Worm (Caenorhabditis elegans) whole organism, L4 larva: Measurements from ENCODE around the gene W03B1.5.
A peak's percentile ranks its signal among the peaks of the same experiment; 100 is the strongest.

ENCODE experiments used
- F37D6.2 ChIP-seq: sonication (generic microtip); optimal IDR thresholded peaks from 2 replicates; lab custom pipeline; 2016; ENCODE audit warnings: mild to moderate bottlenecking, missing genetic modification characterization, missing compliant biosample characterization
- F44E2.7 ChIP-seq: fragments of 200-800 bp; sonication (Bioruptor generic); IDR thresholded peaks from 2 replicates; pipeline ENCODE4 v2.1.2; 2022; ENCODE audit warnings: missing genetic modification characterization, missing compliant biosample characterization
- F49E8.2 ChIP-seq: sonication (generic microtip); optimal IDR thresholded peaks from 2 replicates; lab custom pipeline; 2016; ENCODE audit warnings: missing compliant biosample characterization, mild to moderate bottlenecking, missing genetic modification characterization, borderline replicate concordance
- T20F7.1 ChIP-seq: fragments of 200-800 bp; sonication (Bioruptor generic); optimal IDR thresholded peaks from 2 replicates; lab custom pipeline; 2018; ENCODE audit warnings: mild to moderate bottlenecking, missing genetic modification characterization, missing compliant biosample characterization
- T26A8.4 ChIP-seq: fragments of 200-800 bp; sonication (Bioruptor generic); IDR thresholded peaks from 2 replicates; pipeline ENCODE4 v1.3.6; 2022; ENCODE audit warnings: missing genetic modification characterization, missing compliant biosample characterization
- Y48G9A.11 ChIP-seq: fragments of 200-800 bp; sonication (Bioruptor generic); IDR thresholded peaks from 2 replicates; pipeline ENCODE4 v1.3.6; 2022; ENCODE audit warnings: missing genetic modification reagents, missing genetic modification characterization, missing compliant biosample characterization
- Y5F2A.4 ChIP-seq: fragments of 200-800 bp; sonication (Bioruptor generic); optimal IDR thresholded peaks from 2 replicates; lab custom pipeline; 2018; ENCODE audit warnings: mild to moderate bottlenecking, missing genetic modification characterization, missing compliant biosample characterization
- ZK546.5 ChIP-seq, 2 experiments: sonication (generic microtip); optimal IDR thresholded peaks; 2 replicates each; lab custom pipeline; 2017; ENCODE audit warnings: missing biosample characterization in 2 of 2, missing genetic modification characterization in 2 of 2
- ama-1 ChIP-seq: fragments of 150-350 bp; optimal IDR thresholded peaks from 2 replicates; lab custom pipeline; 2014; ENCODE audit warnings: inconsistent platforms, mixed read lengths
- arid-1 ChIP-seq: fragments of 200-800 bp; sonication (Bioruptor generic); conservative IDR thresholded peaks from 2 replicates; pipeline ENCODE4 v1.3.6; 2022; ENCODE audit warnings: missing genetic modification reagents, missing genetic modification characterization, missing compliant biosample characterization
- attf-4 ChIP-seq: sonication (generic microtip); optimal IDR thresholded peaks from 3 replicates; lab custom pipeline; 2017; ENCODE audit warnings: missing biosample characterization, missing genetic modification characterization
- ceh-44 ChIP-seq: fragments of 200-800 bp; sonication (Bioruptor generic); IDR thresholded peaks from 2 replicates; pipeline ENCODE4 v1.3.6; 2022; ENCODE audit warnings: missing genetic modification reagents, missing genetic modification characterization, missing compliant biosample characterization
- ceh-62 ChIP-seq: sonication (generic microtip); optimal IDR thresholded peaks from 2 replicates; lab custom pipeline; 2017; ENCODE audit warnings: missing biosample characterization, missing genetic modification characterization
- ctbp-1 ChIP-seq: fragments of 200-800 bp; sonication (Bioruptor generic); IDR thresholded peaks from 2 replicates; pipeline ENCODE4 v1.3.6; 2022; ENCODE audit warnings: missing genetic modification reagents, missing genetic modification characterization, missing compliant biosample characterization
- daf-16 ChIP-seq, 3 experiments: sonication (generic microtip); optimal IDR thresholded peaks; 2 replicates each; lab custom pipeline; 2016 to 2017; ENCODE audit warnings: missing genetic modification characterization in 3 of 3, missing genetic modification reagents in 3 of 3, mild to moderate bottlenecking in 2 of 3, missing compliant biosample characterization in 2 of 3, missing biosample characterization in 1 of 3, moderate library complexity in 1 of 3
- dmd-8 ChIP-seq: fragments of 200-800 bp; sonication (Bioruptor generic); IDR thresholded peaks from 2 replicates; pipeline ENCODE4 v1.3.6; 2022; ENCODE audit warnings: missing genetic modification characterization, missing compliant biosample characterization
- egl-27 ChIP-seq: sonication (generic microtip); optimal IDR thresholded peaks from 3 replicates; lab custom pipeline; 2017; ENCODE audit warnings: missing biosample characterization, missing genetic modification reagents, missing genetic modification characterization
- egl-43 ChIP-seq: fragments of 200-800 bp; sonication (Bioruptor generic); IDR thresholded peaks from 2 replicates; pipeline ENCODE4 v1.3.6; 2022; ENCODE audit warnings: missing genetic modification reagents, missing genetic modification characterization, missing compliant biosample characterization
- fkh-10 ChIP-seq: fragments of 150-350 bp; optimal IDR thresholded peaks from 2 replicates; lab custom pipeline; 2014; ENCODE audit warnings: missing biosample characterization, missing genetic modification reagents, missing genetic modification characterization
- fos-1 ChIP-seq: fragments of 150-350 bp; optimal IDR thresholded peaks from 2 replicates; lab custom pipeline; 2014; ENCODE audit warnings: missing biosample characterization, missing genetic modification characterization
- gei-8 ChIP-seq: fragments of 200-800 bp; sonication (Bioruptor generic); optimal IDR thresholded peaks from 2 replicates; lab custom pipeline; 2018; ENCODE audit warnings: mild to moderate bottlenecking, missing genetic modification characterization, missing compliant biosample characterization
- hif-1 ChIP-seq, 2 experiments: sonication (generic microtip); optimal IDR thresholded peaks; 2 replicates each; lab custom pipeline; 2016 to 2017; ENCODE audit warnings: missing compliant biosample characterization in 2 of 2, missing genetic modification characterization in 2 of 2, missing genetic modification reagents in 2 of 2, missing genotype in 2 of 2, mild to moderate bottlenecking in 1 of 2
- lin-1 ChIP-seq: fragments of 200-800 bp; sonication (Bioruptor generic); IDR thresholded peaks from 2 replicates; pipeline ENCODE4 v1.3.6; 2022; ENCODE audit warnings: missing genetic modification reagents, missing genetic modification characterization, missing compliant biosample characterization
- lin-38 ChIP-seq: fragments of 200-800 bp; sonication (Bioruptor generic); IDR thresholded peaks from 2 replicates; pipeline ENCODE4 v1.3.6; 2022; ENCODE audit warnings: missing genetic modification reagents, missing genetic modification characterization, missing compliant biosample characterization
- lir-3 ChIP-seq: sonication (generic microtip); optimal IDR thresholded peaks from 2 replicates; lab custom pipeline; 2016; ENCODE audit warnings: mild to moderate bottlenecking, missing genetic modification characterization, missing compliant biosample characterization
- mdl-1 ChIP-seq, 2 experiments: fragments of 150-350 bp in 1 of 2; sonication (generic microtip) in 1 of 2; optimal IDR thresholded peaks; 2 replicates each; lab custom pipeline; 2014 to 2017; ENCODE audit warnings: missing biosample characterization in 2 of 2, missing genetic modification characterization in 2 of 2
- mdt-29 ChIP-seq: fragments of 200-800 bp; sonication (Bioruptor generic); IDR thresholded peaks from 2 replicates; pipeline ENCODE4 v1.3.6; 2022; ENCODE audit warnings: missing genetic modification reagents, missing genetic modification characterization, missing compliant biosample characterization
- mep-1 ChIP-seq: fragments of 150-350 bp; sonication (generic microtip); optimal IDR thresholded peaks from 3 replicates; lab custom pipeline; 2014; ENCODE audit warnings: missing biosample characterization, missing genetic modification characterization
- mes-2 ChIP-seq: sonication (generic microtip); optimal IDR thresholded peaks from 2 replicates; lab custom pipeline; 2016; ENCODE audit warnings: missing genotype, mild to moderate bottlenecking, missing genetic modification characterization, missing compliant biosample characterization; ENCODE audit not compliant: poor library complexity, severe bottlenecking
- mxl-2 ChIP-seq: fragments of 200-800 bp; sonication (Bioruptor generic); conservative IDR thresholded peaks from 2 replicates; pipeline ENCODE4 v1.3.6; 2022; ENCODE audit warnings: missing genetic modification reagents, missing genetic modification characterization, missing compliant biosample characterization
- nhr-102 ChIP-seq: sonication (generic microtip); optimal IDR thresholded peaks from 2 replicates; lab custom pipeline; 2016; ENCODE audit warnings: mild to moderate bottlenecking, missing genetic modification characterization, moderate library complexity, missing compliant biosample characterization
- nhr-237 ChIP-seq: sonication (generic microtip); optimal IDR thresholded peaks from 2 replicates; lab custom pipeline; 2017; ENCODE audit warnings: missing biosample characterization, missing genetic modification characterization
- nhr-48 ChIP-seq: sonication (generic microtip); optimal IDR thresholded peaks from 2 replicates; lab custom pipeline; 2016; ENCODE audit warnings: mild to moderate bottlenecking, missing genetic modification characterization, missing compliant biosample characterization
- nhr-6 ChIP-seq: fragments of 150-350 bp; optimal IDR thresholded peaks from 2 replicates; lab custom pipeline; 2014; ENCODE audit warnings: missing biosample characterization, missing genetic modification characterization
- pha-4 ChIP-seq, 2 experiments: fragments of 150-350 bp in 1 of 2; fragments of 200-800 bp in 1 of 2; sonication (Bioruptor generic) in 1 of 2; IDR thresholded peaks in 1 of 2; optimal IDR thresholded peaks in 1 of 2; 2 replicates each; pipeline versions ENCODE4 v1.3.6 to Lab custom; 2014 to 2022; ENCODE audit warnings: missing genetic modification characterization in 2 of 2, missing genetic modification reagents in 2 of 2, missing biosample characterization in 1 of 2, missing compliant biosample characterization in 1 of 2
- php-3 ChIP-seq: fragments of 200-800 bp; sonication (Bioruptor generic); IDR thresholded peaks from 2 replicates; pipeline ENCODE4 v1.3.6; 2022; ENCODE audit warnings: missing genetic modification reagents, missing genetic modification characterization, missing compliant biosample characterization
- pqm-1 ChIP-seq: sonication (generic microtip); optimal IDR thresholded peaks from 2 replicates; lab custom pipeline; 2017; ENCODE audit warnings: missing biosample characterization, missing genetic modification characterization
- rbr-2 ChIP-seq: sonication (generic microtip); optimal IDR thresholded peaks from 2 replicates; lab custom pipeline; 2016; ENCODE audit warnings: missing genotype, missing genetic modification characterization, missing compliant biosample characterization
- sdz-12 ChIP-seq: fragments of 200-800 bp; sonication (Bioruptor generic); optimal IDR thresholded peaks from 2 replicates; lab custom pipeline; 2018; ENCODE audit warnings: mild to moderate bottlenecking, missing genetic modification characterization, missing compliant biosample characterization
- skn-1 ChIP-seq: fragments of 150-350 bp; optimal IDR thresholded peaks from 2 replicates; lab custom pipeline; 2014; ENCODE audit warnings: missing biosample characterization, missing genetic modification characterization
- snpc-1.2 ChIP-seq: fragments of 200-800 bp; sonication (Bioruptor generic); IDR thresholded peaks from 2 replicates; pipeline ENCODE4 v1.3.6; 2022; ENCODE audit warnings: missing genetic modification reagents, missing genetic modification characterization, missing compliant biosample characterization
- snpc-4 ChIP-seq: fragments of 150-350 bp; optimal IDR thresholded peaks from 2 replicates; lab custom pipeline; 2014; ENCODE audit warnings: missing biosample characterization, missing genetic modification characterization
- spr-1 ChIP-seq: sonication (generic microtip); optimal IDR thresholded peaks from 2 replicates; lab custom pipeline; 2016; ENCODE audit warnings: mild to moderate bottlenecking, missing genetic modification characterization, missing compliant biosample characterization
- spr-3 ChIP-seq: fragments of 200-800 bp; sonication (Bioruptor generic); optimal IDR thresholded peaks from 2 replicates; lab custom pipeline; 2018; ENCODE audit warnings: mild to moderate bottlenecking, missing genetic modification characterization, missing compliant biosample characterization
- unc-130 ChIP-seq: sonication (generic microtip); optimal IDR thresholded peaks from 2 replicates; lab custom pipeline; 2016; ENCODE audit warnings: missing genetic modification reagents, missing genetic modification characterization, missing compliant biosample characterization
- unc-39 ChIP-seq: sonication (generic microtip); optimal IDR thresholded peaks from 2 replicates; lab custom pipeline; 2017; ENCODE audit warnings: missing biosample characterization, missing genetic modification characterization
- zag-1 ChIP-seq: fragments of 150-350 bp; optimal IDR thresholded peaks from 2 replicates; lab custom pipeline; 2014; ENCODE audit warnings: missing biosample characterization, missing genetic modification characterization
- zfp-3 ChIP-seq: fragments of 200-800 bp; sonication (Bioruptor generic); conservative IDR thresholded peaks from 2 replicates; pipeline ENCODE4 v1.3.6; 2022; ENCODE audit warnings: missing genetic modification reagents, missing genetic modification characterization, missing compliant biosample characterization
- zip-2 ChIP-seq: fragments of 150-350 bp; optimal IDR thresholded peaks from 2 replicates; lab custom pipeline; 2014; ENCODE audit warnings: missing biosample characterization, missing genetic modification characterization
- ztf-11 ChIP-seq: fragments of 150-350 bp; optimal IDR thresholded peaks from 2 replicates; lab custom pipeline; 2014; ENCODE audit warnings: missing biosample characterization, missing genetic modification characterization
- ztf-7 ChIP-seq: fragments of 150-350 bp; optimal IDR thresholded peaks from 2 replicates; lab custom pipeline; 2014; ENCODE audit warnings: missing biosample characterization, missing genetic modification characterization

Gene W03B1.5

ce11 chrIV:4347578-4348003, 655 bp upstream of the W03B1.5 start:
- TF ChIP-seq lin-1 (GFP tag; lab: Robert Waterston, UW) (peak; percentile 21; the same call in 1 of the 2 replicates), lin-38 (GFP tag; lab: Robert Waterston, UW) (peak; percentile 95), mxl-2 (GFP tag; lab: Robert Waterston, UW) (no peak), nhr-6 (tag; lab: Kevin White, UChicago) (no peak), nhr-237 (tag; lab: Kevin White, UChicago) (no peak), ctbp-1 (GFP tag; lab: Robert Waterston, UW) (no peak), snpc-4 (peak; percentile 61), pha-4 (GFP tag; IDR thresholded peaks at IDR 0.05; lab: Robert Waterston, UW) (0 out of 2 replicates have a peak, but pooled peaks have one; percentile 10), pha-4 (tag; optimal IDR thresholded peaks at IDR 0.05; lab: Kevin White, UChicago) (no peak), nhr-48 (no peak), zag-1 (tag; lab: Kevin White, UChicago) (no peak), ama-1 (lab: Kevin White, UChicago) (peak; percentile 62), spr-3 (GFP tag; lab: Kevin White, UChicago) (no peak), mdl-1 (tag; optimal IDR thresholded peaks at IDR 0.05; lab: Kevin White, UChicago) (no peak), zip-2 (tag; lab: Kevin White, UChicago) (no peak), egl-43 (GFP tag; lab: Robert Waterston, UW) (no peak), mes-2 (peak; percentile 29), T26A8.4 (GFP tag; lab: Robert Waterston, UW) (peak; percentile 51; the same call in 1 of the 2 replicates), pqm-1 (tag; lab: Kevin White, UChicago) (no peak), mep-1 (tag; lab: Kevin White, UChicago) (no peak), zfp-3 (no peak), F37D6.2 (tag; lab: Kevin White, UChicago) (no peak), T20F7.1 (GFP tag; lab: Kevin White, UChicago) (no peak), dmd-8 (0 out of 2 replicates have a peak, but pooled peaks have one; percentile 5), lir-3 (no peak), rbr-2 (no peak), arid-1 (GFP tag; lab: Robert Waterston, UW) (peak; percentile 16), gei-8 (GFP tag; lab: Kevin White, UChicago) (no peak), skn-1 (tag; lab: Kevin White, UChicago) (no peak), attf-4 (tag; lab: Kevin White, UChicago) (no peak), Y5F2A.4 (GFP tag; lab: Kevin White, UChicago) (no peak), ceh-44 (GFP tag; lab: Robert Waterston, UW) (0 out of 2 replicates have a peak, but pooled peaks have one; percentile 25), ZK546.5 (tag; optimal IDR thresholded peaks at IDR 0.05; lab: Kevin White, UChicago) (no peak), Y48G9A.11 (GFP tag; lab: Robert Waterston, UW) (0 out of 2 replicates have a peak, but pooled peaks have one; percentile 49), unc-130 (peak; percentile 13), sdz-12 (no peak), F44E2.7 (no peak), snpc-1.2 (GFP tag; lab: Robert Waterston, UW) (peak; percentile 90), nhr-102 (tag; lab: Kevin White, UChicago) (no peak), ztf-7 (tag; lab: Kevin White, UChicago) (no peak), fos-1 (no peak), hif-1 (tag; optimal IDR thresholded peaks at IDR 0.05; lab: Kevin White, UChicago) (no peak), daf-16 (GFP tag; optimal IDR thresholded peaks at IDR 0.05; lab: Kevin White, UChicago) (no peak), daf-16 (tag; optimal IDR thresholded peaks at IDR 0.05; lab: Kevin White, UChicago) (peak; percentile 15), mdt-29 (0 out of 2 replicates have a peak, but pooled peaks have one; percentile 24), ztf-11 (tag; lab: Kevin White, UChicago) (no peak), ceh-62 (tag; lab: Kevin White, UChicago) (no peak), unc-39 (no peak), php-3 (GFP tag; lab: Robert Waterston, UW) (0 out of 2 replicates have a peak, but pooled peaks have one; percentile 22), F49E8.2 (tag; lab: Kevin White, UChicago) (peak; percentile 68), spr-1 (no peak), egl-27 (tag; lab: Kevin White, UChicago) (no peak), fkh-10 (GFP tag; lab: Kevin White, UChicago) (no peak)
